4 fruit fly cellular contexts compared by ENCODE assay signal in the genomic region with DNA sequence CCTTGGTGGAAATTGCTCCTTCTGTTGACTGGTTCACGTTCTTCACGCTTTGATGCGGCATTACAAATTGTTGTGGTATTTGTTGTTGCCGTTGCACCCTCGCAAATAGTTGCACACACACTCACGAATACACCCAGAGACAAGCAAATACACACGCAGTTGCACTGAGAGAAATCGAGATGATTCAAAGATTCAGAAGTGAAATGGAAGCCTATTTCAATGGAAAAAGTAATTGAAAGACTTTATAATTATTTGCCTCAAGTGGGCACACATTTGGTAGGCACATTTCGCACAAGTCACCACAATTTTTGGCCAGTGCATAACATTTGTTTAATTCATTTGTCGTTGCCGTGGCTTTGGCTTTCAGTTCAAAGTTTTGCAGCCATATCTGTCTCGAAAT.
A peak's percentile ranks its signal among the peaks of the same experiment; 100 is the strongest.
TF ChIP-seq lines count a peak whose summit lies in the region.

No protein-coding gene starts in this region.

- no peak for TF ChIP-seq CTCF in whole organism, embryonic (GFP tag; optimal IDR thresholded peaks at IDR 0.05; lab: Kevin White, UChicago)

TF ChIP-seq in whole organism, embryonic, 481 proteins besides CTCF, POLR2A, EP300 and RAD21 (continues in another document):
- TF ChIP-seq Sin3A (optimal IDR thresholded peaks at IDR 0.05; lab: Kevin White, UChicago) (no peak), CG1233 (GFP tag; optimal IDR thresholded peaks at IDR 0.05; lab: Kevin White, UChicago) (peak; percentile 55), Blimp-1 (GFP tag; optimal IDR thresholded peaks at IDR 0.05; lab: Kevin White, UChicago) (peak; percentile 74), exex (tag; optimal IDR thresholded peaks at IDR 0.05; lab: Kevin White, UChicago) (no peak), CG30403 (GFP tag; optimal IDR thresholded peaks at IDR 0.05; lab: Kevin White, UChicago) (peak; percentile 64), CG13287 (GFP tag; IDR thresholded peaks at IDR 0.05; lab: Robert Waterston, UW; ENCODE audit: partially characterized antibody) (no peak), CG10959 (GFP tag; IDR thresholded peaks at IDR 0.05; lab: Robert Waterston, UW) (peak; percentile 78), ap (GFP tag; IDR thresholded peaks at IDR 0.05; lab: Robert Waterston, UW) (peak; percentile 46; the same call in 1 of the 2 replicates), CG16863 (GFP tag; optimal IDR thresholded peaks at IDR 0.05; lab: Kevin White, UChicago) (peak; percentile 68), Atf3 (GFP tag; optimal IDR thresholded peaks at IDR 0.05; lab: Kevin White, UChicago) (peak; percentile 76), pan (optimal IDR thresholded peaks at IDR 0.05; lab: Kevin White, UChicago) (no peak), pan (GFP tag; optimal IDR thresholded peaks at IDR 0.05 in 1 of 2, IDR thresholded peaks at IDR 0.05 in 1 of 2) (peak in 1 of 2 experiments; percentile 64), CG11695 (GFP tag; IDR thresholded peaks at IDR 0.05; lab: Robert Waterston, UW) (peak; percentile 47; the same call in 1 of the 3 replicates), CG17829 (tag; optimal IDR thresholded peaks at IDR 0.05; lab: Kevin White, UChicago) (peak; percentile 75), Dref (GFP tag; IDR thresholded peaks at IDR 0.05; lab: Robert Waterston, UW) (no peak), CG14014 (GFP tag; IDR thresholded peaks at IDR 0.05; lab: Robert Waterston, UW) (peak; percentile 55), CG7271 (tag; optimal IDR thresholded peaks at IDR 0.05; lab: Kevin White, UChicago) (peak; percentile 18), dm (GFP tag; optimal IDR thresholded peaks at IDR 0.05; lab: Kevin White, UChicago) (peak; percentile 37), Oaz (GFP tag; IDR thresholded peaks at IDR 0.05; lab: Robert Waterston, UW) (no peak), CG10565 (GFP tag; optimal IDR thresholded peaks at IDR 0.05; lab: Kevin White, UChicago) (peak; percentile 25), CG1647 (GFP tag; optimal IDR thresholded peaks at IDR 0.05; lab: Kevin White, UChicago) (peak; percentile 51)

TF ChIP-seq in whole organism, prepupa, 60 proteins besides CTCF, POLR2A, EP300 and RAD21 (continues in another document):
- TF ChIP-seq svp (GFP tag; lab: Kevin White, UChicago), result peak; percentile 61
- peak; percentile 24 for TF ChIP-seq CG3919 (GFP tag; optimal IDR thresholded peaks at IDR 0.05; lab: Kevin White, UChicago)
- TF ChIP-seq CG6792 (GFP tag; optimal IDR thresholded peaks at IDR 0.05; lab: Kevin White, UChicago), result peak; percentile 7
- TF ChIP-seq CG8319 (GFP tag; optimal IDR thresholded peaks at IDR 0.05; lab: Kevin White, UChicago), result no peak
- TF ChIP-seq CG7368 (GFP tag; optimal IDR thresholded peaks at IDR 0.05; lab: Kevin White, UChicago), result peak; percentile 6
- TF ChIP-seq esn (GFP tag; optimal IDR thresholded peaks at IDR 0.05; lab: Kevin White, UChicago), result peak; percentile 25
- peak; percentile 44 for TF ChIP-seq CG32006 (GFP tag; optimal IDR thresholded peaks at IDR 0.05; lab: Kevin White, UChicago)
- no peak for TF ChIP-seq CG15336 (GFP tag; IDR thresholded peaks at IDR 0.05; lab: Robert Waterston, UW)
- TF ChIP-seq salr (GFP tag; optimal IDR thresholded peaks at IDR 0.05; lab: Kevin White, UChicago), result no peak
- TF ChIP-seq acj6 (GFP tag; optimal IDR thresholded peaks at IDR 0.05; lab: Kevin White, UChicago), result peak; percentile 5
- TF ChIP-seq Met (GFP tag; optimal IDR thresholded peaks at IDR 0.05; lab: Kevin White, UChicago), result peak; percentile 23
- TF ChIP-seq Hr4 (GFP tag; optimal IDR thresholded peaks at IDR 0.05; lab: Kevin White, UChicago), result peak; percentile 12
- peak; percentile 24 for TF ChIP-seq Sox102F (GFP tag; optimal IDR thresholded peaks at IDR 0.05; lab: Kevin White, UChicago)
- no peak for TF ChIP-seq CG11902 (GFP tag; optimal IDR thresholded peaks at IDR 0.05; lab: Kevin White, UChicago)
- peak; percentile 54 for TF ChIP-seq Eip78C (GFP tag; lab: Kevin White, UChicago)
- TF ChIP-seq CG6163 (GFP tag; IDR thresholded peaks at IDR 0.05; lab: Robert Waterston, UW), result peak; percentile 54
- peak; percentile 18 for TF ChIP-seq topi (GFP tag; optimal IDR thresholded peaks at IDR 0.05; lab: Kevin White, UChicago)
- TF ChIP-seq CG10669 (GFP tag; optimal IDR thresholded peaks at IDR 0.05; lab: Kevin White, UChicago), result peak; percentile 20
- TF ChIP-seq CG34406 (GFP tag; optimal IDR thresholded peaks at IDR 0.05; lab: Kevin White, UChicago), result no peak
- peak; percentile 29 for TF ChIP-seq OdsH (GFP tag; optimal IDR thresholded peaks at IDR 0.05; lab: Kevin White, UChicago)
- no peak for TF ChIP-seq CG16779 (tag; optimal IDR thresholded peaks at IDR 0.05; lab: Kevin White, UChicago)
- TF ChIP-seq Gug (GFP tag; IDR thresholded peaks at IDR 0.05; lab: Robert Waterston, UW), result peak; percentile 36; the same call in 1 of the 2 replicates
- peak; percentile 52 for TF ChIP-seq Hr39 (GFP tag; optimal IDR thresholded peaks at IDR 0.05; lab: Kevin White, UChicago)

TF ChIP-seq in whole organism, pupa, 21 proteins besides CTCF, POLR2A, EP300 and RAD21:
- TF ChIP-seq CG10348 (GFP tag; IDR thresholded peaks at IDR 0.05; lab: Robert Waterston, UW) (no peak), EcR (GFP tag; optimal IDR thresholded peaks at IDR 0.05; lab: Kevin White, UChicago) (no peak), CG17806 (tag; optimal IDR thresholded peaks at IDR 0.05; lab: Kevin White, UChicago) (peak; percentile 36), CG15710 (tag; optimal IDR thresholded peaks at IDR 0.05; lab: Kevin White, UChicago) (peak; percentile 26), CG12605 (GFP tag; IDR thresholded peaks at IDR 0.05; lab: Robert Waterston, UW) (no peak), CG14655 (GFP tag; optimal IDR thresholded peaks at IDR 0.05; lab: Kevin White, UChicago) (peak; percentile 46), CG8301 (tag; optimal IDR thresholded peaks at IDR 0.05; lab: Kevin White, UChicago) (peak; percentile 31), CG8159 (tag; optimal IDR thresholded peaks at IDR 0.05; lab: Kevin White, UChicago) (peak; percentile 31), CG34367 (tag; optimal IDR thresholded peaks at IDR 0.05; lab: Kevin White, UChicago) (peak; percentile 19), fd96Ca (GFP tag; IDR thresholded peaks at IDR 0.05; lab: Robert Waterston, UW) (peak; percentile 45; the same call in 1 of the 3 replicates), Snoo (tag; optimal IDR thresholded peaks at IDR 0.05; lab: Kevin White, UChicago) (no peak), CG32121 (GFP tag; IDR thresholded peaks at IDR 0.05; lab: Robert Waterston, UW) (0 out of 2 replicates have a peak, but pooled peaks have one; percentile 14), CG9948 (tag; optimal IDR thresholded peaks at IDR 0.05; lab: Kevin White, UChicago) (peak; percentile 11), rn (GFP tag; IDR thresholded peaks at IDR 0.05; lab: Robert Waterston, UW) (no peak), Pif1A (GFP tag; optimal IDR thresholded peaks at IDR 0.05; lab: Kevin White, UChicago) (peak; percentile 1), CG13204 (GFP tag; optimal IDR thresholded peaks at IDR 0.05; lab: Kevin White, UChicago) (no peak), Ets98B (GFP tag; IDR thresholded peaks at IDR 0.05; lab: Robert Waterston, UW) (0 out of 2 replicates have a peak, but pooled peaks have one; percentile 16), Pif1B (GFP tag; optimal IDR thresholded peaks at IDR 0.05; lab: Kevin White, UChicago) (no peak), D1 (tag; optimal IDR thresholded peaks at IDR 0.05; lab: Kevin White, UChicago) (no peak), gl (tag; optimal IDR thresholded peaks at IDR 0.05; lab: Kevin White, UChicago) (no peak), CG4496 (GFP tag; IDR thresholded peaks at IDR 0.05; lab: Robert Waterston, UW) (peak; percentile 32; the same call in 1 of the 3 replicates)

TF ChIP-seq in whole organism, wandering third instar larva, 38 proteins besides CTCF, POLR2A, EP300 and RAD21:
- no peak for TF ChIP-seq rgr (GFP tag; optimal IDR thresholded peaks at IDR 0.05; lab: Kevin White, UChicago)
- TF ChIP-seq jim (GFP tag; optimal IDR thresholded peaks at IDR 0.05; lab: Kevin White, UChicago), result no peak
- peak; percentile 35 for TF ChIP-seq h (GFP tag; optimal IDR thresholded peaks at IDR 0.05; lab: Kevin White, UChicago)
- no peak for TF ChIP-seq Dfd (GFP tag; optimal IDR thresholded peaks at IDR 0.05; lab: Kevin White, UChicago)
- TF ChIP-seq OdsH (GFP tag; optimal IDR thresholded peaks at IDR 0.05; lab: Kevin White, UChicago), result no peak
- TF ChIP-seq Dif (GFP tag; optimal IDR thresholded peaks at IDR 0.05; lab: Kevin White, UChicago; ENCODE audit: partially characterized antibody), result no peak
- no peak for TF ChIP-seq woc (GFP tag; optimal IDR thresholded peaks at IDR 0.05; lab: Kevin White, UChicago)
- peak; percentile 7 for TF ChIP-seq br (GFP tag; optimal IDR thresholded peaks at IDR 0.05; lab: Kevin White, UChicago)
- no peak for TF ChIP-seq CG9705 (GFP tag; optimal IDR thresholded peaks at IDR 0.05; lab: Kevin White, UChicago)
- TF ChIP-seq ey (GFP tag; optimal IDR thresholded peaks at IDR 0.05; lab: Kevin White, UChicago), result peak; percentile 22
- TF ChIP-seq tai (GFP tag; optimal IDR thresholded peaks at IDR 0.05; lab: Kevin White, UChicago), result no peak
- TF ChIP-seq foxo (GFP tag; optimal IDR thresholded peaks at IDR 0.05; lab: Kevin White, UChicago), result peak in 1 of 2 experiments; percentile 37
- TF ChIP-seq sv (GFP tag; optimal IDR thresholded peaks at IDR 0.05; lab: Kevin White, UChicago), result peak; percentile 22
- no peak for TF ChIP-seq CrebA (GFP tag; optimal IDR thresholded peaks at IDR 0.05; lab: Kevin White, UChicago; ENCODE audit: borderline replicate concordance)
- TF ChIP-seq dl (GFP tag; optimal IDR thresholded peaks at IDR 0.05; lab: Kevin White, UChicago; ENCODE audit: insufficient read depth in 1 of 2, partially characterized antibody in 2 of 2), result no peak
